ENCODE assay signal across 1 fruit fly cellular context in genomic region chr3L:22822544-22823175, dm6.
TF ChIP-seq lines count a peak whose summit lies in the region.

No protein-coding gene starts in this region.

TF ChIP-seq in whole organism, embryonic, 481 proteins besides CTCF, POLR2A, EP300 and RAD21 (continued from another document and continues in another):
- TF ChIP-seq nerfin-2 (GFP tag; IDR thresholded peaks at IDR 0.05; lab: Robert Waterston, UW; ENCODE audit: partially characterized antibody) (no peak), sqz (GFP tag; optimal IDR thresholded peaks at IDR 0.05; lab: Kevin White, UChicago) (peak; percentile 25), Chrac-16 (GFP tag; optimal IDR thresholded peaks at IDR 0.05; lab: Kevin White, UChicago) (no peak), slbo (GFP tag; IDR thresholded peaks at IDR 0.05; lab: Robert Waterston, UW) (no peak), chif (GFP tag; optimal IDR thresholded peaks at IDR 0.05; lab: Kevin White, UChicago) (no peak), zf30C (GFP tag; optimal IDR thresholded peaks at IDR 0.05; lab: Kevin White, UChicago) (no peak), Deaf1 (tag; optimal IDR thresholded peaks at IDR 0.05; lab: Kevin White, UChicago) (peak; percentile 74), bcd (GFP tag; optimal IDR thresholded peaks at IDR 0.05; lab: Kevin White, UChicago) (no peak), CG32767 (GFP tag; IDR thresholded peaks at IDR 0.05; lab: Robert Waterston, UW) (no peak), CG14441 (GFP tag; IDR thresholded peaks at IDR 0.05; lab: Robert Waterston, UW) (no peak), CG3726 (GFP tag; IDR thresholded peaks at IDR 0.05; lab: Robert Waterston, UW) (no peak), amos (GFP tag; IDR thresholded peaks at IDR 0.05; lab: Robert Waterston, UW; ENCODE audit: partially characterized antibody) (no peak), sens-2 (GFP tag; IDR thresholded peaks at IDR 0.05; lab: Robert Waterston, UW) (no peak), ara (GFP tag; IDR thresholded peaks at IDR 0.05; lab: Robert Waterston, UW) (no peak), jing (GFP tag; optimal IDR thresholded peaks at IDR 0.05; lab: Kevin White, UChicago) (no peak), Nf-YC (tag; optimal IDR thresholded peaks at IDR 0.05; lab: Kevin White, UChicago) (peak; percentile 4), CG34224 (GFP tag; IDR thresholded peaks at IDR 0.05; lab: Robert Waterston, UW; ENCODE audit: partially characterized antibody) (no peak; the same call in 2 of the 3 replicates), CG17612 (GFP tag; IDR thresholded peaks at IDR 0.05; lab: Robert Waterston, UW) (no peak), bigmax (GFP tag; optimal IDR thresholded peaks at IDR 0.05; lab: Kevin White, UChicago) (no peak), CG7963 (GFP tag; IDR thresholded peaks at IDR 0.05; lab: Robert Waterston, UW; ENCODE audit: partially characterized antibody) (no peak), tx (GFP tag; optimal IDR thresholded peaks at IDR 0.05; lab: Kevin White, UChicago) (no peak), Myb (GFP tag; optimal IDR thresholded peaks at IDR 0.05; lab: Kevin White, UChicago) (no peak), Atf6 (GFP tag; IDR thresholded peaks at IDR 0.05; lab: Robert Waterston, UW) (peak; percentile 46), D (optimal IDR thresholded peaks at IDR 0.05; lab: Kevin White, UChicago) (no peak), D (GFP tag; optimal IDR thresholded peaks at IDR 0.05; lab: Kevin White, UChicago) (no peak), pita (GFP tag; optimal IDR thresholded peaks at IDR 0.05; lab: Kevin White, UChicago) (no peak), hth (optimal IDR thresholded peaks at IDR 0.05; lab: Kevin White, UChicago) (no peak), HLH54F (GFP tag; optimal IDR thresholded peaks at IDR 0.05; lab: Kevin White, UChicago) (no peak), ERR (GFP tag; optimal IDR thresholded peaks at IDR 0.05; lab: Kevin White, UChicago) (no peak), Ada2b (GFP tag; IDR thresholded peaks at IDR 0.05; lab: Robert Waterston, UW) (no peak), CG11723 (GFP tag; optimal IDR thresholded peaks at IDR 0.05; lab: Kevin White, UChicago) (no peak), Jarid2 (GFP tag; optimal IDR thresholded peaks at IDR 0.05; lab: Kevin White, UChicago) (no peak), Poxn (GFP tag; IDR thresholded peaks at IDR 0.05; lab: Robert Waterston, UW) (no peak), CG12769 (tag; optimal IDR thresholded peaks at IDR 0.05; lab: Kevin White, UChicago) (peak; percentile 28), insv (GFP tag; optimal IDR thresholded peaks at IDR 0.05; lab: Kevin White, UChicago) (no peak), tap (tag; optimal IDR thresholded peaks at IDR 0.05; lab: Kevin White, UChicago) (no peak), aop (GFP tag; IDR thresholded peaks at IDR 0.05; lab: Robert Waterston, UW) (no peak), CG31224 (GFP tag; IDR thresholded peaks at IDR 0.05; lab: Robert Waterston, UW) (no peak), ash1 (GFP tag; optimal IDR thresholded peaks at IDR 0.05; lab: Kevin White, UChicago) (no peak), CG14860 (GFP tag; IDR thresholded peaks at IDR 0.05; lab: Robert Waterston, UW; ENCODE audit: partially characterized antibody) (no peak), tna (GFP tag; IDR thresholded peaks at IDR 0.05; lab: Robert Waterston, UW; ENCODE audit: partially characterized antibody) (no peak), CG9727 (GFP tag; optimal IDR thresholded peaks at IDR 0.05; lab: Kevin White, UChicago) (no peak), vfl (GFP tag; optimal IDR thresholded peaks at IDR 0.05; lab: Kevin White, UChicago) (no peak), wdn (GFP tag; IDR thresholded peaks at IDR 0.05; lab: Robert Waterston, UW) (no peak), CG8359 (GFP tag; optimal IDR thresholded peaks at IDR 0.05; lab: Kevin White, UChicago; ENCODE audit: borderline replicate concordance) (no peak), nerfin-1 (tag; optimal IDR thresholded peaks at IDR 0.05; lab: Kevin White, UChicago) (no peak), slp2 (GFP tag; optimal IDR thresholded peaks at IDR 0.05; lab: Kevin White, UChicago) (no peak), ftz-f1 (GFP tag; optimal IDR thresholded peaks at IDR 0.05; lab: Kevin White, UChicago) (no peak), CG2199 (GFP tag; IDR thresholded peaks at IDR 0.05; lab: Robert Waterston, UW) (no peak), gsb (GFP tag; IDR thresholded peaks at IDR 0.05; lab: Robert Waterston, UW) (no peak), CG42726 (GFP tag; IDR thresholded peaks at IDR 0.05; lab: Robert Waterston, UW; ENCODE audit: partially characterized antibody) (no peak), row (GFP tag; IDR thresholded peaks at IDR 0.05; lab: Robert Waterston, UW) (no peak), Dbx (GFP tag; IDR thresholded peaks at IDR 0.05; lab: Robert Waterston, UW) (peak; percentile 38; the same call in 1 of the 3 replicates), CG31365 (tag; optimal IDR thresholded peaks at IDR 0.05; lab: Kevin White, UChicago) (no peak), Ravus (GFP tag; IDR thresholded peaks at IDR 0.05; lab: Robert Waterston, UW) (no peak), Hr78 (GFP tag; optimal IDR thresholded peaks at IDR 0.05; lab: Kevin White, UChicago) (no peak), CG14710 (tag; optimal IDR thresholded peaks at IDR 0.05; lab: Kevin White, UChicago) (no peak), CG13287 (GFP tag; IDR thresholded peaks at IDR 0.05; lab: Robert Waterston, UW; ENCODE audit: partially characterized antibody) (peak; percentile 40; the same call in 1 of the 2 replicates), CG32532 (GFP tag; IDR thresholded peaks at IDR 0.05; lab: Robert Waterston, UW) (peak; percentile 59; the same call in 1 of the 2 replicates), Gug (GFP tag; IDR thresholded peaks at IDR 0.05; lab: Robert Waterston, UW) (no peak), CG3065 (GFP tag; optimal IDR thresholded peaks at IDR 0.05; lab: Kevin White, UChicago) (no peak), lilli (GFP tag; optimal IDR thresholded peaks at IDR 0.05; lab: Kevin White, UChicago) (no peak), CG11456 (GFP tag; IDR thresholded peaks at IDR 0.05; lab: Robert Waterston, UW) (no peak), bab2 (GFP tag; optimal IDR thresholded peaks at IDR 0.05; lab: Kevin White, UChicago) (no peak), chinmo (GFP tag; IDR thresholded peaks at IDR 0.05; lab: Robert Waterston, UW; ENCODE audit: partially characterized antibody) (peak; percentile 87; the same call in 2 of the 4 replicates), ap (GFP tag; IDR thresholded peaks at IDR 0.05; lab: Robert Waterston, UW) (no peak), Mes4 (GFP tag; optimal IDR thresholded peaks at IDR 0.05; lab: Kevin White, UChicago) (no peak), caup (GFP tag; optimal IDR thresholded peaks at IDR 0.05; lab: Kevin White, UChicago; ENCODE audit: severe bottlenecking) (peak; percentile 28), pan (optimal IDR thresholded peaks at IDR 0.05; lab: Kevin White, UChicago) (no peak), pan (GFP tag; optimal IDR thresholded peaks at IDR 0.05 in 1 of 2, IDR thresholded peaks at IDR 0.05 in 1 of 2) (no peak), z (GFP tag; IDR thresholded peaks at IDR 0.05; lab: Robert Waterston, UW) (0 out of 3 replicates have a peak, but pooled peaks have one; percentile 7), Drgx (GFP tag; IDR thresholded peaks at IDR 0.05; lab: Robert Waterston, UW) (peak; percentile 96), Hey (tag; optimal IDR thresholded peaks at IDR 0.05; lab: Kevin White, UChicago) (no peak), CG18619 (GFP tag; optimal IDR thresholded peaks at IDR 0.05; lab: Kevin White, UChicago) (no peak), phol (tag; optimal IDR thresholded peaks at IDR 0.05; lab: Kevin White, UChicago) (no peak), lov (optimal IDR thresholded peaks at IDR 0.05; lab: Kevin White, UChicago) (no peak), lov (GFP tag; IDR thresholded peaks at IDR 0.05; lab: Robert Waterston, UW) (no peak), CG6175 (GFP tag; IDR thresholded peaks at IDR 0.05; lab: Robert Waterston, UW) (no peak), CG9609 (GFP tag; optimal IDR thresholded peaks at IDR 0.05; lab: Kevin White, UChicago) (no peak), CG17829 (tag; optimal IDR thresholded peaks at IDR 0.05; lab: Kevin White, UChicago) (no peak), CG12942 (GFP tag; optimal IDR thresholded peaks at IDR 0.05; lab: Kevin White, UChicago) (no peak), CG10462 (GFP tag; optimal IDR thresholded peaks at IDR 0.05; lab: Kevin White, UChicago) (no peak), eve (GFP tag; optimal IDR thresholded peaks at IDR 0.05; lab: Kevin White, UChicago) (no peak), CG16813 (GFP tag; IDR thresholded peaks at IDR 0.05; lab: Robert Waterston, UW; ENCODE audit: partially characterized antibody) (no peak), ind (GFP tag; optimal IDR thresholded peaks at IDR 0.05; lab: Kevin White, UChicago) (no peak), MESR4 (GFP tag; optimal IDR thresholded peaks at IDR 0.05; lab: Kevin White, UChicago) (no peak), stwl (tag; optimal IDR thresholded peaks at IDR 0.05; lab: Kevin White, UChicago) (no peak), lab (GFP tag; optimal IDR thresholded peaks at IDR 0.05; lab: Kevin White, UChicago) (peak; percentile 48), CG1832 (GFP tag; optimal IDR thresholded peaks at IDR 0.05; lab: Kevin White, UChicago) (no peak), CG2116 (GFP tag; optimal IDR thresholded peaks at IDR 0.05; lab: Kevin White, UChicago) (no peak), NfI (GFP tag; optimal IDR thresholded peaks at IDR 0.05; lab: Kevin White, UChicago) (no peak), scrt (GFP tag; optimal IDR thresholded peaks at IDR 0.05; lab: Kevin White, UChicago) (peak; percentile 18), Sox102F (GFP tag; optimal IDR thresholded peaks at IDR 0.05; lab: Kevin White, UChicago) (no peak), bsh (GFP tag; optimal IDR thresholded peaks at IDR 0.05; lab: Kevin White, UChicago) (peak in 1 of 2 experiments; percentile 91), kay (GFP tag; optimal IDR thresholded peaks at IDR 0.05; lab: Kevin White, UChicago) (peak; percentile 57), Taf1 (GFP tag; IDR thresholded peaks at IDR 0.05; lab: Robert Waterston, UW) (no peak), CG10274 (GFP tag; optimal IDR thresholded peaks at IDR 0.05; lab: Kevin White, UChicago) (no peak), CG11504 (tag; optimal IDR thresholded peaks at IDR 0.05; lab: Kevin White, UChicago) (no peak), CG34422 (GFP tag; IDR thresholded peaks at IDR 0.05; lab: Robert Waterston, UW) (no peak), CG11247 (GFP tag; IDR thresholded peaks at IDR 0.05; lab: Robert Waterston, UW) (no peak), CG12104 (GFP tag; optimal IDR thresholded peaks at IDR 0.05; lab: Kevin White, UChicago) (no peak), hbn (GFP tag; IDR thresholded peaks at IDR 0.05; lab: Robert Waterston, UW; ENCODE audit: partially characterized antibody) (no peak), Hr3 (GFP tag; optimal IDR thresholded peaks at IDR 0.05; lab: Kevin White, UChicago) (no peak), ken (GFP tag; IDR thresholded peaks at IDR 0.05; lab: Robert Waterston, UW) (no peak), Ets97D (GFP tag; optimal IDR thresholded peaks at IDR 0.05; lab: Kevin White, UChicago) (no peak), CG7928 (GFP tag; optimal IDR thresholded peaks at IDR 0.05; lab: Kevin White, UChicago) (no peak), CG9932 (GFP tag; IDR thresholded peaks at IDR 0.05; lab: Robert Waterston, UW) (no peak), pzg (GFP tag; optimal IDR thresholded peaks at IDR 0.05; lab: Kevin White, UChicago) (no peak), CG5245 (GFP tag; optimal IDR thresholded peaks at IDR 0.05; lab: Kevin White, UChicago) (no peak), Dll (GFP tag; IDR thresholded peaks at IDR 0.05; lab: Robert Waterston, UW; ENCODE audit: partially characterized antibody) (no peak), Mrtf (GFP tag; IDR thresholded peaks at IDR 0.05; lab: Robert Waterston, UW) (no peak), Hsf (GFP tag; optimal IDR thresholded peaks at IDR 0.05; lab: Kevin White, UChicago) (no peak), CG12744 (GFP tag; optimal IDR thresholded peaks at IDR 0.05; lab: Kevin White, UChicago) (no peak), pros (GFP tag; optimal IDR thresholded peaks at IDR 0.05; lab: Kevin White, UChicago) (no peak), Doc2 (GFP tag; IDR thresholded peaks at IDR 0.05; lab: Robert Waterston, UW) (no peak), CG10366 (GFP tag; IDR thresholded peaks at IDR 0.05; lab: Robert Waterston, UW) (no peak), CG15011 (GFP tag; optimal IDR thresholded peaks at IDR 0.05; lab: Kevin White, UChicago) (no peak), CG3995 (GFP tag; optimal IDR thresholded peaks at IDR 0.05; lab: Kevin White, UChicago) (peak; percentile 34), ab (GFP tag; optimal IDR thresholded peaks at IDR 0.05; lab: Kevin White, UChicago) (no peak), stc (GFP tag; IDR thresholded peaks at IDR 0.05; lab: Robert Waterston, UW) (peak; percentile 17; the same call in 1 of the 2 replicates), CG10321 (GFP tag; IDR thresholded peaks at IDR 0.05; lab: Robert Waterston, UW) (no peak), Hmx (GFP tag; optimal IDR thresholded peaks at IDR 0.05; lab: Kevin White, UChicago) (no peak), Abd-B (GFP tag; optimal IDR thresholded peaks at IDR 0.05; lab: Kevin White, UChicago) (no peak), CG7987 (GFP tag; optimal IDR thresholded peaks at IDR 0.05; lab: Kevin White, UChicago) (peak; percentile 1), PHDP (tag; optimal IDR thresholded peaks at IDR 0.05; lab: Kevin White, UChicago) (peak; percentile 18), twi (tag; optimal IDR thresholded peaks at IDR 0.05; lab: Kevin White, UChicago) (no peak), CG3163 (GFP tag; optimal IDR thresholded peaks at IDR 0.05; lab: Kevin White, UChicago) (peak; percentile 69), jigr1 (GFP tag; IDR thresholded peaks at IDR 0.05; lab: Robert Waterston, UW) (no peak), D19B (GFP tag; optimal IDR thresholded peaks at IDR 0.05; lab: Kevin White, UChicago) (no peak), Trl (optimal IDR thresholded peaks at IDR 0.05; lab: Kevin White, UChicago) (peak; percentile 87 to 97), Trl (GFP tag; optimal IDR thresholded peaks at IDR 0.05; lab: Kevin White, UChicago) (peak; percentile 33), jumu (GFP tag; optimal IDR thresholded peaks at IDR 0.05; lab: Kevin White, UChicago) (no peak), Atf3 (GFP tag; optimal IDR thresholded peaks at IDR 0.05; lab: Kevin White, UChicago) (no peak), CG11695 (GFP tag; IDR thresholded peaks at IDR 0.05; lab: Robert Waterston, UW) (no peak), inv (GFP tag; IDR thresholded peaks at IDR 0.05; lab: Robert Waterston, UW; ENCODE audit: partially characterized antibody) (no peak), dmrt99B (tag; optimal IDR thresholded peaks at IDR 0.05; lab: Kevin White, UChicago) (no peak), Ssrp (tag; optimal IDR thresholded peaks at IDR 0.05; lab: Kevin White, UChicago) (no peak)
